Worm (Caenorhabditis elegans) whole organism, L2 larva: Measurements from ENCODE around the gene F07G11.3.

Source experiments
- R02D3.7 ChIP-seq: fragments of 150-350 bp; optimal IDR thresholded peaks from 2 replicates; lab custom pipeline; 2014; ENCODE audit warnings: missing biosample characterization, missing genetic modification characterization
- ZK546.5 ChIP-seq: sonication (generic microtip); optimal IDR thresholded peaks from 2 replicates; lab custom pipeline; 2017; ENCODE audit warnings: missing biosample characterization, missing genetic modification characterization
- alr-1 ChIP-seq: fragments of 150-350 bp; optimal IDR thresholded peaks from 2 replicates; lab custom pipeline; 2014; ENCODE audit warnings: missing biosample characterization, missing genetic modification characterization
- aly-2 ChIP-seq: fragments of 150-350 bp; optimal IDR thresholded peaks from 2 replicates; lab custom pipeline; 2014; ENCODE audit warnings: missing biosample characterization, missing genetic modification characterization
- ama-1 ChIP-seq: fragments of 150-350 bp; optimal IDR thresholded peaks from 2 replicates; lab custom pipeline; 2018; ENCODE audit warnings: inconsistent platforms
- blmp-1 ChIP-seq: sonication (generic microtip); optimal IDR thresholded peaks from 2 replicates; lab custom pipeline; 2017; ENCODE audit warnings: missing genetic modification characterization, mild to moderate bottlenecking, missing compliant biosample characterization, antibody characterized with exemption, moderate library complexity; ENCODE audit not compliant: insufficient read depth
- ceh-16 ChIP-seq: fragments of 150-350 bp; optimal IDR thresholded peaks from 2 replicates; lab custom pipeline; 2014; ENCODE audit warnings: missing biosample characterization, missing genetic modification characterization
- fos-1 ChIP-seq: fragments of 150-350 bp; optimal IDR thresholded peaks from 2 replicates; lab custom pipeline; 2014; ENCODE audit warnings: missing biosample characterization, missing genetic modification characterization
- nhr-12 ChIP-seq: fragments of 150-350 bp; optimal IDR thresholded peaks from 2 replicates; lab custom pipeline; 2014; ENCODE audit warnings: missing biosample characterization, missing genetic modification characterization
- nhr-23 ChIP-seq: fragments of 150-350 bp; optimal IDR thresholded peaks from 2 replicates; lab custom pipeline; 2014; ENCODE audit warnings: missing biosample characterization, missing genetic modification reagents, missing genetic modification characterization
- nhr-237 ChIP-seq: fragments of 150-350 bp; optimal IDR thresholded peaks from 2 replicates; lab custom pipeline; 2014; ENCODE audit warnings: missing biosample characterization, missing genetic modification characterization
- zag-1 ChIP-seq: fragments of 150-350 bp; optimal IDR thresholded peaks from 2 replicates; lab custom pipeline; 2014; ENCODE audit warnings: missing biosample characterization, missing genetic modification characterization
- ztf-4 ChIP-seq: fragments of 150-350 bp; optimal IDR thresholded peaks from 2 replicates; lab custom pipeline; 2014; ENCODE audit warnings: missing biosample characterization, missing genetic modification characterization

DNA sequence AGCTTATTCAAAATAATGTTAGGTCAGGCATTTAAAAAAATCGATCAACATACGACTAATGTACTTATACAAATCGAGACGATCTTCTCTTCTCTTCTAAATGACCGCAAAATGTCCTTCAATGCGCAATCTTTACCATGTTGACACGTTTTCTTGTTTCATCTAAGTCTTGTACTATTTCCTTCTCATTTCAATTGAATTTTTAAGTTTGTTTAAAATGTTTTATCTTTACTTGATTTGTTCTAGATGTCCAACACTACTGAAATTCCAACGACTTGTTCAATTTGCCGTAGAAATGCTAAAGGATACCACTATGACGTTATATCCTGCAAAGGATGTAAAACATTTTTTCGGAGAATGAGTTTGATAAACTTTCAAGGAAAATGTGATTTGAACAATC is 43.4 kb downstream of the F07G11.3 start, which contains the start of the genes nhr-263 and nhr-148:
- TF ChIP-seq fos-1 (no peak), ZK546.5 (tag; lab: Kevin White, UChicago) (no peak), nhr-12 (no peak), aly-2 (tag; lab: Kevin White, UChicago) (no peak), ztf-4 (tag; lab: Kevin White, UChicago) (no peak), alr-1 (no peak), nhr-237 (tag; lab: Kevin White, UChicago) (no peak), zag-1 (tag; lab: Kevin White, UChicago) (no peak), R02D3.7 (no peak), ama-1 (lab: Kevin White, UChicago) (no peak), blmp-1 (tag; lab: Kevin White, UChicago) (no peak), ceh-16 (tag; lab: Kevin White, UChicago) (no peak), nhr-23 (tag; lab: Kevin White, UChicago) (no peak)
